Fruit fly (Drosophila melanogaster): ENCODE data around the gene vri.

vri gene

DNA sequence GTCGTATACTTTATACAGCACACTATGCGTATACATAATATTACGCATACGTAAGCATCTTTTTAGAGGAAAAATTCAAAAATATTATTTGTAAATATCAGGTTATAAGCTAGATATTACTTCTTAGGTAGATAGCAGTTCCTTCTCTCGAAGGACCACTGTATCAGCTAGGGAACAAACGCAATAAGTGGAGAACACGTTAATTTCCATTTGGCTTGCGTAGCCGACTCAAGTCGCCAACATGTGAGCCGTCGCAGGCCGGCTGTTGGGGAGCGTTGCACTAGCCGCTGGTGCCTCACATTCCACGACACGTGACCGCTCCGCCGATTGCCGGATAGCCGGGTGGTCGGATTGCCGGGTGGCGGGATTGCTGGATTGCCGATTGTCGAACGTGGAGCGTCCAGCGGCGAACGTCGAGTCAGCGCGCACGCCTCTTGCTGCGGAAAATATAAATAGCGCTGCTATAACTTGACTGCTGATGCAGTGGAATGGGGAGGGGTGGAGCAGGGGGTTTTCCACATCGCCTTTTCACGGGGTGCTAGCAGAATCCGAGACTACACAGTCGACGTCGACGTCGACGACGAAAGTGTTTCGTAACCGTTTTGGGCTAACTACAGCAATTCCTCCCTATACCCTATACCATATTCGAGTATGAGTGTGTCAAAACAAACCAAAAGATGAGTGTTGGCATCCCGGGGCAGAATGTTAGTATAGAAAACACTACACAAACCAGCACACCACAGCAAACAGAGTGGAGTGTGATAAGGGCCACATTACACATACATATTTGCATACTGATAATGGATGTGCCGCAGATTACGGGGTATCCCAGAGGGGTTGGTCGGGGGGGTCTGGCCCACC is 14.5 kb downstream of the vri start (continued):
- TF ChIP-seq Elba2 (GFP tag; optimal IDR thresholded peaks at IDR 0.05) (no peak), sd (tag; optimal IDR thresholded peaks at IDR 0.05) (no peak), HmgZ (tag; optimal IDR thresholded peaks at IDR 0.05) (no peak), CG14860 (GFP tag; IDR thresholded peaks at IDR 0.05; ENCODE audit: partially characterized antibody) (no peak), Bgb (GFP tag; IDR thresholded peaks at IDR 0.05; ENCODE audit: partially characterized antibody) (no peak), CG10565 (GFP tag; optimal IDR thresholded peaks at IDR 0.05) (no peak), cato (GFP tag; optimal IDR thresholded peaks at IDR 0.05; ENCODE audit: borderline replicate concordance) (no peak), CG4730 (GFP tag; IDR thresholded peaks at IDR 0.05) (no peak), Mad (GFP tag; optimal IDR thresholded peaks at IDR 0.05) (no peak), toy (GFP tag; IDR thresholded peaks at IDR 0.05) (no peak), unc-4 (GFP tag; IDR thresholded peaks at IDR 0.05; ENCODE audit: partially characterized antibody) (no peak), CG12219 (GFP tag; optimal IDR thresholded peaks at IDR 0.05) (no peak), Dek (tag; optimal IDR thresholded peaks at IDR 0.05) (no peak), grau (tag; optimal IDR thresholded peaks at IDR 0.05) (peak; percentile 28), Jarid2 (GFP tag; optimal IDR thresholded peaks at IDR 0.05) (no peak), CG3726 (GFP tag; IDR thresholded peaks at IDR 0.05) (no peak), vvl (GFP tag; IDR thresholded peaks at IDR 0.05) (peak; percentile 9; the same call in 1 of the 2 replicates), CG33557 (GFP tag; optimal IDR thresholded peaks at IDR 0.05) (no peak), sens (GFP tag) (peak; percentile 84), dati (GFP tag; IDR thresholded peaks at IDR 0.05) (no peak), H15 (GFP tag; IDR thresholded peaks at IDR 0.05) (no peak), CG13894 (tag; optimal IDR thresholded peaks at IDR 0.05) (no peak), Sox100B (GFP tag; optimal IDR thresholded peaks at IDR 0.05) (peak; percentile 11), PHDP (tag; optimal IDR thresholded peaks at IDR 0.05) (no peak), CG4424 (GFP tag; optimal IDR thresholded peaks at IDR 0.05) (no peak), gsb-n (tag; optimal IDR thresholded peaks at IDR 0.05) (no peak), CG5245 (GFP tag; optimal IDR thresholded peaks at IDR 0.05) (no peak), Bteb2 (GFP tag; optimal IDR thresholded peaks at IDR 0.05) (no peak), Hr3 (GFP tag; optimal IDR thresholded peaks at IDR 0.05) (no peak), CG5180 (GFP tag; optimal IDR thresholded peaks at IDR 0.05) (peak; percentile 93), CG3995 (GFP tag; optimal IDR thresholded peaks at IDR 0.05) (no peak), CTCF (GFP tag; optimal IDR thresholded peaks at IDR 0.05) (no peak), CG6791 (GFP tag; IDR thresholded peaks at IDR 0.05; ENCODE audit: partially characterized antibody) (no peak), CG18011 (GFP tag; optimal IDR thresholded peaks at IDR 0.05) (no peak), jumu (GFP tag; optimal IDR thresholded peaks at IDR 0.05) (no peak), tio (GFP tag; optimal IDR thresholded peaks at IDR 0.05) (no peak), Vsx1 (GFP tag; optimal IDR thresholded peaks at IDR 0.05) (no peak), row (GFP tag; IDR thresholded peaks at IDR 0.05) (no peak; the same call in 2 of the 3 replicates), Nf-YC (tag; optimal IDR thresholded peaks at IDR 0.05) (no peak), CG14965 (GFP tag; optimal IDR thresholded peaks at IDR 0.05; ENCODE audit: borderline replicate concordance) (no peak), CG2129 (GFP tag; IDR thresholded peaks at IDR 0.05; ENCODE audit: partially characterized antibody) (no peak), crol (GFP tag; IDR thresholded peaks at IDR 0.05) (peak; percentile 55), Dad (GFP tag; optimal IDR thresholded peaks at IDR 0.05) (no peak), dmrt11E (tag; optimal IDR thresholded peaks at IDR 0.05) (no peak), CG32767 (GFP tag; IDR thresholded peaks at IDR 0.05) (no peak), Sin3A (optimal IDR thresholded peaks at IDR 0.05) (no peak), so (GFP tag; IDR thresholded peaks at IDR 0.05) (no peak), ham (GFP tag; IDR thresholded peaks at IDR 0.05) (0 out of 2 replicates have a peak, but pooled peaks have one; percentile 11), trh (GFP tag; optimal IDR thresholded peaks at IDR 0.05) (no peak), ase (GFP tag; IDR thresholded peaks at IDR 0.05) (no peak)

Data from whole organism, embryonic.